Fruit fly (Drosophila melanogaster) whole organism, embryonic: ENCODE data around the gene mop.

Experiments used
- Ada2b ChIP-seq: fragments of 200-800 bp; sonication (Bioruptor generic); IDR thresholded peaks from 2 replicates; pipeline ENCODE4 v1.3.6; 2022; ENCODE audit warnings: missing biosample characterization, missing genetic modification characterization
- CG11085 ChIP-seq: fragments of 200-800 bp; sonication (Bioruptor generic); IDR thresholded peaks from 2 replicates; pipeline ENCODE4 v1.3.6; 2022; ENCODE audit warnings: missing biosample characterization, missing genetic modification characterization
- CG12942 ChIP-seq: fragments of 200-800 bp; sonication (Bioruptor generic); optimal IDR thresholded peaks from 3 replicates; lab custom pipeline; 2016; ENCODE audit warnings: missing biosample characterization, missing genetic modification characterization
- CG14860 ChIP-seq: fragments of 200-800 bp; sonication (Bioruptor generic); IDR thresholded peaks from 3 replicates; pipeline ENCODE4 v1.3.6; 2022; ENCODE audit warnings: missing biosample characterization, missing genetic modification characterization; ENCODE audit not compliant: partially characterized antibody
- CG16813 ChIP-seq: fragments of 200-800 bp; sonication (Bioruptor generic); IDR thresholded peaks from 3 replicates; pipeline ENCODE4 v1.3.6; 2022; ENCODE audit warnings: missing biosample characterization, missing genetic modification characterization; ENCODE audit not compliant: partially characterized antibody
- CG1792 ChIP-seq: fragments of 200-800 bp; sonication (Bioruptor generic); optimal IDR thresholded peaks from 2 replicates; lab custom pipeline; 2016; ENCODE audit warnings: missing biosample characterization, missing genetic modification characterization
- CG2199 ChIP-seq: fragments of 200-800 bp; sonication (Bioruptor generic); IDR thresholded peaks from 3 replicates; pipeline ENCODE4 v1.3.6; 2022; ENCODE audit warnings: missing biosample characterization, missing genetic modification characterization
- CG30020 ChIP-seq: fragments of 200-800 bp; optimal IDR thresholded peaks from 2 replicates; lab custom pipeline; 2019; ENCODE audit warnings: missing biosample characterization, mild to moderate bottlenecking, missing genetic modification characterization, moderate library complexity
- CG32767 ChIP-seq: fragments of 200-800 bp; sonication (Bioruptor generic); IDR thresholded peaks from 2 replicates; pipeline ENCODE4 v1.3.6; 2022; ENCODE audit warnings: missing biosample characterization, missing genetic modification characterization
- CG4424 ChIP-seq: fragments of 200-800 bp; sonication (Bioruptor generic); optimal IDR thresholded peaks from 3 replicates; lab custom pipeline; 2016; ENCODE audit warnings: missing biosample characterization, missing genetic modification characterization
- CG4730 ChIP-seq: fragments of 200-800 bp; sonication (Bioruptor generic); IDR thresholded peaks from 2 replicates; pipeline ENCODE4 v1.3.6; 2022; ENCODE audit warnings: missing biosample characterization, missing genetic modification characterization
- CG6175 ChIP-seq: fragments of 200-800 bp; sonication (Bioruptor generic); IDR thresholded peaks from 3 replicates; pipeline ENCODE4 v1.3.6; 2022; ENCODE audit warnings: missing biosample characterization, missing genetic modification characterization
- CG6791 ChIP-seq: fragments of 200-800 bp; sonication (Bioruptor generic); IDR thresholded peaks from 3 replicates; pipeline ENCODE4 v1.3.6; 2022; ENCODE audit warnings: missing biosample characterization, missing genetic modification characterization; ENCODE audit not compliant: partially characterized antibody
- CG7271 ChIP-seq: fragments of 200-800 bp; sonication (Bioruptor generic); optimal IDR thresholded peaks from 2 replicates; lab custom pipeline; 2018; ENCODE audit warnings: missing biosample characterization, mild to moderate bottlenecking, missing genetic modification characterization, moderate library complexity
- CG7357 ChIP-seq: fragments of 200-800 bp; sonication (Bioruptor generic); IDR thresholded peaks from 3 replicates; pipeline ENCODE4 v1.3.6; 2022; ENCODE audit warnings: missing biosample characterization, missing genetic modification characterization
- CG7556 ChIP-seq: fragments of 200-800 bp; sonication (Bioruptor generic); optimal IDR thresholded peaks from 2 replicates; lab custom pipeline; 2017; ENCODE audit warnings: missing biosample characterization, mild to moderate bottlenecking, missing genetic modification characterization
- CG7786 ChIP-seq: fragments of 200-800 bp; sonication (Bioruptor generic); optimal IDR thresholded peaks from 2 replicates; lab custom pipeline; 2016; ENCODE audit warnings: missing biosample characterization, missing genetic modification characterization
- CG7839 ChIP-seq: fragments of 200-800 bp; sonication (Bioruptor generic); optimal IDR thresholded peaks from 3 replicates; lab custom pipeline; 2018; ENCODE audit warnings: missing biosample characterization, mild to moderate bottlenecking, missing genetic modification characterization, moderate library complexity
- HLH54F ChIP-seq: fragments of 200-800 bp; sonication (Bioruptor generic); optimal IDR thresholded peaks from 3 replicates; lab custom pipeline; 2016; ENCODE audit warnings: missing biosample characterization, missing genetic modification characterization
- Hand ChIP-seq: fragments of 200-800 bp; sonication (Bioruptor generic); optimal IDR thresholded peaks from 2 replicates; lab custom pipeline; 2017; ENCODE audit warnings: mild to moderate bottlenecking, missing biosample characterization, missing genetic modification reagents, missing genetic modification characterization
- Lhr ChIP-seq: fragments of 200-800 bp; sonication (Bioruptor generic); optimal IDR thresholded peaks from 3 replicates; lab custom pipeline; 2017; ENCODE audit warnings: mild to moderate bottlenecking, missing biosample characterization, missing genetic modification reagents, missing genetic modification characterization
- Max ChIP-seq: fragments of 200-800 bp; sonication (Bioruptor generic); optimal IDR thresholded peaks from 2 replicates; lab custom pipeline; 2016; ENCODE audit warnings: missing biosample characterization, mild to moderate bottlenecking, missing genetic modification characterization
- Mrtf ChIP-seq: fragments of 200-800 bp; sonication (Bioruptor generic); IDR thresholded peaks from 3 replicates; pipeline ENCODE4 v1.3.6; 2022; ENCODE audit warnings: missing biosample characterization, missing genetic modification characterization
- NK7.1 ChIP-seq: fragments of 200-800 bp; sonication (Bioruptor generic); optimal IDR thresholded peaks from 3 replicates; lab custom pipeline; 2016; ENCODE audit warnings: missing biosample characterization, missing genetic modification characterization
- Optix ChIP-seq: fragments of 200-800 bp; sonication (Bioruptor generic); IDR thresholded peaks from 3 replicates; pipeline ENCODE4 v1.3.6; 2022; ENCODE audit warnings: missing biosample characterization, missing genetic modification characterization
- Ravus ChIP-seq: fragments of 200-800 bp; sonication (Bioruptor generic); IDR thresholded peaks from 2 replicates; pipeline ENCODE4 v1.3.6; 2022; ENCODE audit warnings: missing biosample characterization, missing genetic modification characterization
- Scr ChIP-seq: fragments of 200-800 bp; sonication (Bioruptor generic); IDR thresholded peaks from 2 replicates; pipeline ENCODE4 v1.3.6; 2022; ENCODE audit warnings: missing biosample characterization, missing genetic modification characterization; ENCODE audit not compliant: partially characterized antibody
- Sry-β ChIP-seq: fragments of 200-800 bp; sonication (Bioruptor generic); optimal IDR thresholded peaks from 2 replicates; lab custom pipeline; 2018; ENCODE audit warnings: missing biosample characterization, mild to moderate bottlenecking, missing genetic modification characterization, moderate library complexity
- TFAM ChIP-seq: fragments of 200-800 bp; sonication (Bioruptor generic); optimal IDR thresholded peaks from 2 replicates; lab custom pipeline; 2017; ENCODE audit warnings: missing biosample characterization, missing genetic modification characterization, inconsistent platforms
- ato ChIP-seq: fragments of 200-800 bp; sonication (Bioruptor generic); IDR thresholded peaks from 2 replicates; pipeline ENCODE4 v1.3.6; 2022; ENCODE audit warnings: missing biosample characterization, missing genetic modification characterization; ENCODE audit not compliant: partially characterized antibody
- crc ChIP-seq: fragments of 200-800 bp; sonication (Bioruptor generic); optimal IDR thresholded peaks from 2 replicates; lab custom pipeline; 2016; ENCODE audit warnings: missing biosample characterization, missing genetic modification characterization
- dysf ChIP-seq: fragments of 200-800 bp; sonication (Bioruptor generic); IDR thresholded peaks from 3 replicates; pipeline ENCODE4 v1.3.6; 2022; ENCODE audit warnings: missing biosample characterization, missing genetic modification characterization
- ems ChIP-seq: fragments of 200-800 bp; sonication (Bioruptor generic); optimal IDR thresholded peaks from 3 replicates; lab custom pipeline; 2016; ENCODE audit warnings: missing biosample characterization, missing genetic modification characterization
- eyg ChIP-seq: fragments of 200-800 bp; sonication (Bioruptor generic); optimal IDR thresholded peaks from 3 replicates; lab custom pipeline; 2016; ENCODE audit warnings: missing biosample characterization, missing genetic modification characterization
- gcm ChIP-seq: fragments of 200-800 bp; sonication (Bioruptor generic); optimal IDR thresholded peaks from 2 replicates; lab custom pipeline; 2019; ENCODE audit warnings: missing biosample characterization, mild to moderate bottlenecking, missing genetic modification characterization, moderate library complexity
- gsb ChIP-seq: fragments of 200-800 bp; sonication (Bioruptor generic); IDR thresholded peaks from 2 replicates; pipeline ENCODE4 v1.3.6; 2022; ENCODE audit warnings: missing biosample characterization, missing genetic modification characterization
- hb ChIP-seq: fragments of 200-800 bp; sonication (Bioruptor generic); IDR thresholded peaks from 3 replicates; pipeline ENCODE4 v1.3.6; 2022; ENCODE audit warnings: missing biosample characterization, missing genetic modification characterization; ENCODE audit not compliant: partially characterized antibody
- hkb ChIP-seq, 2 experiments: fragments of 200-800 bp in 1 of 2; fragments of >200 bp in 1 of 2; sonication (Bioruptor generic) in 1 of 2; IDR thresholded peaks in 1 of 2; optimal IDR thresholded peaks in 1 of 2; 2 replicates each; pipeline versions ENCODE4 v1.3.6 to Lab custom; 2017 to 2022; ENCODE audit warnings: missing biosample characterization in 1 of 2, missing genetic modification characterization in 1 of 2
- knrl ChIP-seq: fragments of 200-800 bp; sonication (Bioruptor generic); IDR thresholded peaks from 3 replicates; pipeline ENCODE4 v1.3.6; 2022; ENCODE audit warnings: missing biosample characterization, missing genetic modification characterization; ENCODE audit not compliant: partially characterized antibody
- lab ChIP-seq: fragments of 200-800 bp; sonication (Bioruptor generic); optimal IDR thresholded peaks from 3 replicates; lab custom pipeline; 2017; ENCODE audit warnings: missing biosample characterization, missing genetic modification characterization, mild to moderate bottlenecking, moderate library complexity, missing genetic modification reagents
- lbe ChIP-seq: fragments of 200-800 bp; sonication (Bioruptor generic); optimal IDR thresholded peaks from 2 replicates; lab custom pipeline; 2016; ENCODE audit warnings: missing biosample characterization, mild to moderate bottlenecking, missing genetic modification characterization
- lov ChIP-seq, 2 experiments: fragments of 200-800 bp in 1 of 2; fragments of >200 bp in 1 of 2; sonication (Bioruptor generic) in 1 of 2; IDR thresholded peaks in 1 of 2; optimal IDR thresholded peaks in 1 of 2; 2 replicates in 1 of 2; 3 replicates in 1 of 2; pipeline versions ENCODE4 v1.3.6 to Lab custom; 2017 to 2022; ENCODE audit warnings: missing biosample characterization in 1 of 2, missing genetic modification characterization in 1 of 2
- mld ChIP-seq: fragments of 200-800 bp; sonication (Bioruptor generic); IDR thresholded peaks from 3 replicates; pipeline ENCODE4 v1.3.6; 2022; ENCODE audit warnings: missing biosample characterization, missing genetic modification characterization; ENCODE audit not compliant: partially characterized antibody
- seq ChIP-seq: fragments of 200-800 bp; sonication (Bioruptor generic); IDR thresholded peaks from 2 replicates; pipeline ENCODE4 v1.3.6; 2022; ENCODE audit warnings: missing biosample characterization, missing genetic modification characterization
- ssp ChIP-seq: fragments of 200-800 bp; sonication (Bioruptor generic); IDR thresholded peaks from 2 replicates; pipeline ENCODE4 v1.3.6; 2022; ENCODE audit warnings: missing biosample characterization, missing genetic modification characterization
- tio ChIP-seq: fragments of 200-800 bp; sonication (Bioruptor generic); optimal IDR thresholded peaks from 2 replicates; lab custom pipeline; 2017; ENCODE audit warnings: missing biosample characterization, missing genetic modification characterization, inconsistent platforms
- trh ChIP-seq: fragments of 200-800 bp; sonication (Bioruptor generic); optimal IDR thresholded peaks from 2 replicates; lab custom pipeline; 2016; ENCODE audit warnings: missing biosample characterization, missing genetic modification characterization

The mop gene

dm6 chr3L:14755951-14756723, 19.8 kb downstream of the mop start (continued):
- TF ChIP-seq Sry-β (GFP tag; lab: Kevin White, UChicago): no peak
- TF ChIP-seq Optix: peak; percentile 49; the same call in 1 of the 3 replicates
- peak; percentile 70 for TF ChIP-seq CG7786 (GFP tag; lab: Kevin White, UChicago)
- no peak for TF ChIP-seq CG6791 (GFP tag; lab: Robert Waterston, UW)
- TF ChIP-seq CG6175: peak; percentile 65; the same call in 2 of the 3 replicates
- peak; percentile 22 for TF ChIP-seq eyg
- no peak for TF ChIP-seq lbe
- TF ChIP-seq CG11085 (GFP tag; lab: Robert Waterston, UW): peak; percentile 67
- peak; percentile 79 for TF ChIP-seq gsb
- TF ChIP-seq CG32767 (GFP tag; lab: Robert Waterston, UW): peak; percentile 71; the same call in 1 of the 2 replicates
- peak; percentile 94 for TF ChIP-seq CG7839 (tag; lab: Kevin White, UChicago)
- TF ChIP-seq NK7.1 (GFP tag; lab: Kevin White, UChicago): peak; percentile 38
- no peak for TF ChIP-seq CG2199 (GFP tag; lab: Robert Waterston, UW)
- TF ChIP-seq tio (GFP tag; lab: Kevin White, UChicago): peak; percentile 89
- peak; percentile 84 for TF ChIP-seq Hand
- TF ChIP-seq ato (GFP tag; lab: Robert Waterston, UW): 0 out of 2 replicates have a peak, but pooled peaks have one; percentile 20
- no peak for TF ChIP-seq Lhr (GFP tag; lab: Kevin White, UChicago)
- peak; percentile 50 for TF ChIP-seq CG30020 (tag; lab: Kevin White, UChicago)
- no peak; the same call in 1 of the 2 replicates for TF ChIP-seq ssp (GFP tag; lab: Robert Waterston, UW)
- peak; percentile 79 for TF ChIP-seq ems
- TF ChIP-seq dysf: peak; percentile 94
- TF ChIP-seq Max (GFP tag; lab: Kevin White, UChicago): peak; percentile 82
- TF ChIP-seq CG12942 (GFP tag; lab: Kevin White, UChicago): peak; percentile 63
- TF ChIP-seq CG7556 (GFP tag; lab: Kevin White, UChicago): peak; percentile 93
- no peak for TF ChIP-seq lov (optimal IDR thresholded peaks at IDR 0.05; lab: Kevin White, UChicago)
- no peak for TF ChIP-seq lov (GFP tag; IDR thresholded peaks at IDR 0.05; lab: Robert Waterston, UW)
- TF ChIP-seq crc (GFP tag; lab: Kevin White, UChicago): peak; percentile 44
- peak; percentile 21 for TF ChIP-seq CG1792
- TF ChIP-seq CG7357 (GFP tag; lab: Robert Waterston, UW): peak; percentile 81
- TF ChIP-seq Mrtf: no peak; the same call in 2 of the 3 replicates
- TF ChIP-seq trh (GFP tag; lab: Kevin White, UChicago): peak; percentile 28
- peak; percentile 74 for TF ChIP-seq gcm
- TF ChIP-seq seq (GFP tag; lab: Robert Waterston, UW): peak; percentile 89
- TF ChIP-seq lab (GFP tag; lab: Kevin White, UChicago): peak; percentile 92
- peak; percentile 87 for TF ChIP-seq HLH54F
- no peak for TF ChIP-seq mld (GFP tag; lab: Robert Waterston, UW)
- no peak; the same call in 1 of the 2 replicates for TF ChIP-seq Scr (GFP tag; lab: Robert Waterston, UW)
- no peak for TF ChIP-seq CG14860 (GFP tag; lab: Robert Waterston, UW)
- no peak for TF ChIP-seq CG7271 (tag; lab: Kevin White, UChicago)
- peak; percentile 85 for TF ChIP-seq CG4424
- TF ChIP-seq CG4730 (GFP tag; lab: Robert Waterston, UW): peak; percentile 81
- TF ChIP-seq Ada2b (GFP tag; lab: Robert Waterston, UW): peak; percentile 81
- TF ChIP-seq Ravus: peak; percentile 30
- no peak for TF ChIP-seq knrl (GFP tag; lab: Robert Waterston, UW)
- no peak for TF ChIP-seq hb (GFP tag; lab: Robert Waterston, UW)
- no peak for TF ChIP-seq CG16813 (GFP tag; lab: Robert Waterston, UW)
- TF ChIP-seq hkb (optimal IDR thresholded peaks at IDR 0.05; lab: Kevin White, UChicago): no peak
- TF ChIP-seq hkb (GFP tag; IDR thresholded peaks at IDR 0.05; lab: Robert Waterston, UW): peak; percentile 77
- peak; percentile 3 for TF ChIP-seq TFAM
